Worm (Caenorhabditis elegans) whole organism, mixed stage, embryonic: ENCODE results near the gene hecd-1.

Experiments used
- blmp-1 ChIP-seq: fragments of 150-350 bp; optimal IDR thresholded peaks from 2 replicates; lab custom pipeline; 2014; ENCODE audit warnings: missing biosample characterization, missing genetic modification characterization
- elt-1 ChIP-seq: sonication (generic microtip); optimal IDR thresholded peaks from 2 replicates; lab custom pipeline; 2017; ENCODE audit warnings: missing genetic modification characterization, mild to moderate bottlenecking, missing compliant biosample characterization, antibody characterized with exemption, moderate library complexity, borderline replicate concordance; ENCODE audit not compliant: insufficient read depth
- elt-3 ChIP-seq: fragments of 150-350 bp; optimal IDR thresholded peaks from 2 replicates; lab custom pipeline; 2014; ENCODE audit warnings: missing biosample characterization, missing genetic modification characterization
- ham-2 ChIP-seq: fragments of 200-800 bp; sonication (Bioruptor generic); optimal IDR thresholded peaks from 2 replicates; lab custom pipeline; 2018; ENCODE audit warnings: mild to moderate bottlenecking, missing genetic modification characterization, missing compliant biosample characterization
- lin-13 ChIP-seq: fragments of 150-350 bp; optimal IDR thresholded peaks from 2 replicates; lab custom pipeline; 2014; ENCODE audit warnings: missing biosample characterization, missing genetic modification characterization
- lsy-2 ChIP-seq: fragments of 150-350 bp; optimal IDR thresholded peaks from 2 replicates; lab custom pipeline; 2014; ENCODE audit warnings: missing biosample characterization, missing genetic modification characterization
- nhr-28 ChIP-seq: fragments of 150-350 bp; optimal IDR thresholded peaks from 2 replicates; lab custom pipeline; 2014; ENCODE audit warnings: missing biosample characterization, missing genetic modification characterization
- nhr-76 ChIP-seq: sonication (generic microtip); optimal IDR thresholded peaks from 2 replicates; lab custom pipeline; 2017; ENCODE audit warnings: missing biosample characterization, missing genetic modification characterization
- pha-4 ChIP-seq: fragments of 150-350 bp; optimal IDR thresholded peaks from 2 replicates; lab custom pipeline; 2018; ENCODE audit warnings: missing biosample characterization, missing genetic modification reagents, missing genetic modification characterization
- snpc-4 ChIP-seq: fragments of 150-350 bp; optimal IDR thresholded peaks from 2 replicates; lab custom pipeline; 2014; ENCODE audit warnings: missing biosample characterization, missing genetic modification characterization
- unc-62 ChIP-seq: fragments of 150-350 bp; optimal IDR thresholded peaks from 2 replicates; lab custom pipeline; 2014; ENCODE audit warnings: missing biosample characterization, missing genetic modification reagents, missing genetic modification characterization

DNA sequence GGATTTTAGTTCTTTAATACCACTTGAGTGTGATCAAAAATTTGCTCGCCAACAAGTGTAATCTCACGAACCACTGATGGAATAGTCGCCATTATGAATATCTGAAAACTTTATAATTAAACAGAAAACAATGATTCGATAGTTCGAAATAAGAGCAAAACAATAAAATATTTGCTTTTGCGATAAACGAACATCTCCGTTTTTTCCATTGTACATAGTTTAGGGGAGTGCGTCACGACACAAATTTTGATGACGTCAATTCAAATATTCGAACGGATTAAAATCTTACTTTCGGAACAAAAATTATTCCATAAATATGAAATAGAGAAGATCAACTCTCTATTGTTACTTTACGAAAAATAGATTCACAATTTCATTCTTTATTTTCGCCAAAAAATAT, 10.5 kb downstream of the hecd-1 start, which contains the start of gene mutd-1:
- no peak for TF ChIP-seq blmp-1
- no peak for TF ChIP-seq nhr-76
- TF ChIP-seq elt-3 (tag; lab: Kevin White, UChicago), result no peak
- no peak for TF ChIP-seq snpc-4 (tag; lab: Kevin White, UChicago)
- no peak for TF ChIP-seq lin-13 (tag; lab: Kevin White, UChicago)
- TF ChIP-seq nhr-28, result no peak
- no peak for TF ChIP-seq pha-4 (tag; lab: Kevin White, UChicago)
- TF ChIP-seq ham-2 (GFP tag; lab: Kevin White, UChicago), result no peak
- TF ChIP-seq lsy-2 (tag; lab: Kevin White, UChicago), result no peak
- no peak for TF ChIP-seq unc-62
- no peak for TF ChIP-seq elt-1 (tag; lab: Kevin White, UChicago)
